Worm (Caenorhabditis elegans): ENCODE results near the gene T03G6.7.
A peak's percentile ranks its signal among the peaks of the same experiment; 100 is the strongest.

Gene T03G6.7

ce11 chrX:2591586-2592000, 2.2 kb upstream of the T03G6.7 start (continued):
- TF ChIP-seq che-1 (tag; optimal IDR thresholded peaks at IDR 0.05) = no peak
- TF ChIP-seq ceh-24 (tag; optimal IDR thresholded peaks at IDR 0.05) = no peak
- no peak for TF ChIP-seq hlh-13 (GFP tag; optimal IDR thresholded peaks at IDR 0.05)
- TF ChIP-seq fkh-6 (tag; optimal IDR thresholded peaks at IDR 0.05) = no peak
- TF ChIP-seq ama-1 (optimal IDR thresholded peaks at IDR 0.05) = no peak
- TF ChIP-seq sdc-2 (tag; optimal IDR thresholded peaks at IDR 0.05) = no peak
- no peak for TF ChIP-seq odd-2 (tag; optimal IDR thresholded peaks at IDR 0.05)
- no peak for TF ChIP-seq lim-6 (tag; optimal IDR thresholded peaks at IDR 0.05)
- TF ChIP-seq lin-11 (tag; optimal IDR thresholded peaks at IDR 0.05) = no peak
- no peak for TF ChIP-seq hlh-30 (tag; optimal IDR thresholded peaks at IDR 0.05; ENCODE audit: insufficient read depth)
- TF ChIP-seq F13H6.1 (tag; optimal IDR thresholded peaks at IDR 0.05) = peak; percentile 13
- no peak for TF ChIP-seq nhr-232 (tag; optimal IDR thresholded peaks at IDR 0.05)
- no peak for TF ChIP-seq sox-4 (tag; optimal IDR thresholded peaks at IDR 0.05)
- TF ChIP-seq unc-86 (tag; optimal IDR thresholded peaks at IDR 0.05) = no peak
- peak; percentile 58 for TF ChIP-seq tbx-2 (tag; optimal IDR thresholded peaks at IDR 0.05)
- no peak for TF ChIP-seq ceh-14 (tag; optimal IDR thresholded peaks at IDR 0.05)
- TF ChIP-seq pqm-1 (tag; optimal IDR thresholded peaks at IDR 0.05) = no peak
- no peak for TF ChIP-seq ceh-34 (tag; optimal IDR thresholded peaks at IDR 0.05)
- TF ChIP-seq hlh-6 (tag; optimal IDR thresholded peaks at IDR 0.05) = no peak
- no peak for TF ChIP-seq ttx-3 (tag; optimal IDR thresholded peaks at IDR 0.05)
- no peak for TF ChIP-seq ahr-1 (tag; optimal IDR thresholded peaks at IDR 0.05)

DNA sequence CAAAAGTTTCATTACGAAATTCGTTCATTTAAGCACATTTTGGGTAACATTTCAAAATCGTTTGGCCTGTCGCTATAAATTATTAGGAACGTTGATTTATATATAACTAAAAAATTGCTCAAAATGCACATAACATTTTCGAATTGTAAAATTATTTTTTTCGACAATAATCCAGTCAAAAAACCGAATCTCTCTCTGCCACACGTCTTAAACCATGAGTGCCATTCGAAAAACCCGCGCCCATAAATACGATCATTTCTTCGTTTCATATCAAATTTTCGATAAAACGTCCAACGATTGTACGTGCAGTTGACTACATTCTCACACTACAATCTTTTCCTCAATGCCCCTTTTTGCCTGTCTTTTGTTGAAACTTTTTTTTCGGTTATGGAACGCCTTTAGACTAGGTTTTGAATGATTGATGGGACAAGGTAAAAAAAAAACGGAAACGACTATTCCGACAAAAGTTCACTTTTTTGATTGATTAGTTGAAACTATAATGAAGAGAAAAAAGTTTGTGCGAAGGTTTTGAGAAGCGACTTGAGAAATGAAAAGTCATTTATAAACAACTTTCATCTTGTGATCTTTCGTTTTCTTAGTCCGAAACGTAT, 1.1 kb upstream of the T03G6.7 start:
- TF ChIP-seq ceh-30 (tag; optimal IDR thresholded peaks at IDR 0.05) (no peak), ceh-48 (tag; optimal IDR thresholded peaks at IDR 0.05) (no peak), unc-3 (GFP tag; conservative IDR thresholded peaks at IDR 0.05) (no peak), unc-3 (tag; optimal IDR thresholded peaks at IDR 0.05) (no peak), pros-1 (tag; optimal IDR thresholded peaks at IDR 0.05) (no peak), T23F11.4 (GFP tag; optimal IDR thresholded peaks at IDR 0.05) (no peak), dve-1 (tag; optimal IDR thresholded peaks at IDR 0.05) (no peak), fax-1 (tag; optimal IDR thresholded peaks at IDR 0.05) (no peak), ama-1 (optimal IDR thresholded peaks at IDR 0.05) (no peak), lim-6 (tag; optimal IDR thresholded peaks at IDR 0.05) (no peak)

DNA sequence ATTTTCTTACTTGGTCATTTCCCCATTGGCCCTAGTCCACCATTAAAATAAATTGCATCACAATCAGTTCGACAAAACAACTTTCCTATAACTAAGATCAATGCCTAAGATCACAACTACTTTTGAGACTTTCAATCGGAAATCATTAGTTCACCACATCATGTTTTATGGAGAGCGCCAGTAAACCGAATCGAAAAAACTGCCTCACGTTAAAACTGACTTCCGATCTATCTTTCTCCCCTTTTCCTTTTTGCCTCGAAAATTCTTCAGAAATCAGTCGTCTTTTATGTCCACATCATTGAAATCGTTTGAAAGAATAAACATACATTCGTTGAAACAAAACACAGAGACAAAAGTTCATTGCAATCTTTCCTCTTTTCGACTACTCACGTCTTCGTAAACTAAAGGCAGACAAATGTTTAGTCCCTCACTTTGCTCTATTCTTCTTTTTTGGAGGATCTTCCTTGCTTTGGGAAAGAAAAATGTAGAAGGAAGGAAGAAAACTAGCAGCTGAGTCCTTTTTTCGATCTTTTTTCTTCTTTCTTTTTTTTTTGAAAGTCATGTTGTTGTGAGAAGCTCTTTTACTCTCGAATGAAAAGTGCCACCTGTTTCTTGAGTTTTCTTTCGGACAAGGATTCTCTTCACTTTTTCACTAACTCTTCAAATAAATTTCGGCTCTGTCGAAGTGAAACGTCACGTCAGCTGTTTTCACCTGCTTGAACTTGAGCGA, 1.4 kb downstream of the T03G6.7 start:
- TF ChIP-seq ceh-18 (tag; optimal IDR thresholded peaks at IDR 0.05) = peak; percentile 39
- TF ChIP-seq hlh-6 (tag; optimal IDR thresholded peaks at IDR 0.05) = no peak
- peak; percentile 35 for TF ChIP-seq unc-55 (GFP tag; optimal IDR thresholded peaks at IDR 0.05)

ce11 chrX:2595757-2596059, 1.9 kb downstream of the T03G6.7 start:
- TF ChIP-seq T23F11.4 (GFP tag; optimal IDR thresholded peaks at IDR 0.05) (no peak), fkh-6 (tag; optimal IDR thresholded peaks at IDR 0.05) (no peak), hlh-15 (tag; optimal IDR thresholded peaks at IDR 0.05) (no peak), ceh-2 (tag; optimal IDR thresholded peaks at IDR 0.05) (no peak), ceh-31 (tag; optimal IDR thresholded peaks at IDR 0.05) (no peak), hlh-13 (GFP tag; optimal IDR thresholded peaks at IDR 0.05) (no peak), zip-5 (tag; optimal IDR thresholded peaks at IDR 0.05) (no peak), ceh-45 (GFP tag; IDR thresholded peaks at IDR 0.05) (no peak), nhr-11 (tag; optimal IDR thresholded peaks at IDR 0.05) (no peak), ceh-9 (tag; optimal IDR thresholded peaks at IDR 0.05) (no peak), ceh-14 (tag; optimal IDR thresholded peaks at IDR 0.05) (no peak), lin-11 (tag; optimal IDR thresholded peaks at IDR 0.05) (no peak), odd-2 (tag; optimal IDR thresholded peaks at IDR 0.05) (no peak), ahr-1 (tag; optimal IDR thresholded peaks at IDR 0.05) (no peak), ztf-16 (tag; optimal IDR thresholded peaks at IDR 0.05) (no peak), hlh-6 (tag; optimal IDR thresholded peaks at IDR 0.05) (no peak), ref-2 (tag; optimal IDR thresholded peaks at IDR 0.05) (no peak), pqm-1 (tag; optimal IDR thresholded peaks at IDR 0.05) (no peak), ceh-48 (tag; optimal IDR thresholded peaks at IDR 0.05) (no peak)

Data from whole organism, late embryonic.